Fruit fly (Drosophila melanogaster) S2 (cell line): ENCODE results near the gene Glyat.

ENCODE experiments used
- CG8478 ChIP-seq: fragments of >200 bp; optimal IDR thresholded peaks from 2 replicates; lab custom pipeline; 2018
- CTCF ChIP-seq, 2 experiments: fragments of >200 bp; optimal IDR thresholded peaks; 2 replicates each; lab custom pipeline; 2018

DNA sequence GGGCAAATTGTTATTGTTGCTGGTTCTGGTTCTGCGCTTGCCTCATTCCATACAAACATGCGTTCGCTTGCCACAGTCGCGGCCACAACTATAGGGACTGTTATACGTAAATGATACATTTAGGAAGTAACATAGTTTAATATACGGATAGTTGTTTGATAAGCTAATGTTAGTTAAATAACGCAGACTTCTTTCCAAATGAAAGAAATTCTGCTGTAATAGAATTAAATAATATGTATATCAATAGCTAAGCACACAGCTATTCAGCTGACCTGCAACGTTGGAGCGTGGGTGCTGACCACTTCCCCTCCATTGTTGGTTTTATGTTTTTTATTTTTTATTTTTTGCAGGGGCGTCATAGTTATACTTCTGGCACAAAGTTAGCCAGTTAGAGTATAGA lies 24.3 kb upstream of the Glyat start:
- TF ChIP-seq CG8478 (no peak), CTCF (optimal IDR thresholded peaks at IDR 0.05; lab: Kevin White, UChicago) (no peak)
